Fruit fly (Drosophila melanogaster) whole organism, prepupa: ENCODE measurements around the gene senju.

Experiments used
- CG4318 ChIP-seq: fragments of 200-800 bp; sonication (Bioruptor generic); optimal IDR thresholded peaks from 3 replicates; lab custom pipeline; 2017; ENCODE audit warnings: missing biosample characterization, mild to moderate bottlenecking, missing genetic modification characterization
- OdsH ChIP-seq: fragments of 200-800 bp; sonication (Bioruptor generic); optimal IDR thresholded peaks from 3 replicates; lab custom pipeline; 2016; ENCODE audit warnings: missing biosample characterization, missing genetic modification characterization
- Smox ChIP-seq: fragments of 200-800 bp; sonication (Bioruptor generic); optimal IDR thresholded peaks from 3 replicates; lab custom pipeline; 2016; ENCODE audit warnings: missing biosample characterization, missing genetic modification characterization
- cyc ChIP-seq: fragments of 200-800 bp; sonication (Bioruptor generic); optimal IDR thresholded peaks from 3 replicates; lab custom pipeline; 2016; ENCODE audit warnings: missing biosample characterization, missing genetic modification characterization
- salr ChIP-seq, 2 experiments: fragments of 200-800 bp; sonication (Bioruptor generic); optimal IDR thresholded peaks; 3 replicates each; lab custom pipeline; 2016 to 2018; ENCODE audit warnings: missing biosample characterization in 2 of 2, missing genetic modification characterization in 2 of 2, mild to moderate bottlenecking in 1 of 2

- TF ChIP-seq CG4318 (no peak), cyc (GFP tag; lab: Kevin White, UChicago) (no peak), OdsH (GFP tag; lab: Kevin White, UChicago) (peak; percentile 41), Smox (GFP tag; lab: Kevin White, UChicago) (no peak), salr (GFP tag; optimal IDR thresholded peaks at IDR 0.05; lab: Kevin White, UChicago) (peak in 1 of 2 experiments; percentile 46)
Observed at dm6 chr2L:5090352-5090751, 37.7 kb downstream of the senju start.
